Fruit fly (Drosophila melanogaster): ENCODE results near the gene mew.

mew gene

dm6 chrX:13251310-13251709 lies 7.0 kb downstream of the mew start:
- no peak for TF ChIP-seq CG6791 (GFP tag; IDR thresholded peaks at IDR 0.05; ENCODE audit: partially characterized antibody)
- TF ChIP-seq klu (GFP tag; IDR thresholded peaks at IDR 0.05), result 0 out of 2 replicates have a peak, but pooled peaks have one; percentile 45
- TF ChIP-seq CG15073 (GFP tag; optimal IDR thresholded peaks at IDR 0.05), result no peak
- peak; percentile 58 for TF ChIP-seq D19A (tag; optimal IDR thresholded peaks at IDR 0.05)
- no peak for TF ChIP-seq mirr (GFP tag; optimal IDR thresholded peaks at IDR 0.05)
- TF ChIP-seq CG18619 (GFP tag; optimal IDR thresholded peaks at IDR 0.05), result peak; percentile 45
- TF ChIP-seq ash1 (GFP tag; optimal IDR thresholded peaks at IDR 0.05), result no peak
- peak; percentile 83 for TF ChIP-seq slbo (GFP tag; IDR thresholded peaks at IDR 0.05)
- peak; percentile 50 for TF ChIP-seq gsb (GFP tag; IDR thresholded peaks at IDR 0.05)
- peak; percentile 71 for TF ChIP-seq dimm (GFP tag; IDR thresholded peaks at IDR 0.05)
- peak; percentile 95 for TF ChIP-seq Antp (GFP tag; optimal IDR thresholded peaks at IDR 0.05)
- no peak for TF ChIP-seq HmgD (GFP tag; optimal IDR thresholded peaks at IDR 0.05)
- TF ChIP-seq nmo (GFP tag; optimal IDR thresholded peaks at IDR 0.05), result peak; percentile 88
- no peak for TF ChIP-seq CG34376 (GFP tag; optimal IDR thresholded peaks at IDR 0.05)
- peak; percentile 93 for TF ChIP-seq sens (GFP tag)
- TF ChIP-seq fd96Cb (tag; optimal IDR thresholded peaks at IDR 0.05), result peak; percentile 76
- peak; percentile 8 for TF ChIP-seq Hand (GFP tag; optimal IDR thresholded peaks at IDR 0.05)
- peak; percentile 62 for TF ChIP-seq CG12659 (GFP tag; optimal IDR thresholded peaks at IDR 0.05)
- peak; percentile 98 for TF ChIP-seq Med (GFP tag)
- peak; percentile 37 for TF ChIP-seq Max (GFP tag; optimal IDR thresholded peaks at IDR 0.05)
- no peak for TF ChIP-seq CG10543 (GFP tag; optimal IDR thresholded peaks at IDR 0.05)
- peak; percentile 71 for TF ChIP-seq CG7786 (GFP tag; optimal IDR thresholded peaks at IDR 0.05)
- TF ChIP-seq Scr (GFP tag; IDR thresholded peaks at IDR 0.05; ENCODE audit: partially characterized antibody), result no peak
- no peak for TF ChIP-seq vnd (GFP tag; IDR thresholded peaks at IDR 0.05; ENCODE audit: partially characterized antibody)
- peak; percentile 85 for TF ChIP-seq CG6689 (GFP tag; IDR thresholded peaks at IDR 0.05)
- no peak for TF ChIP-seq CG10565 (GFP tag; optimal IDR thresholded peaks at IDR 0.05)
- TF ChIP-seq Sin3A (optimal IDR thresholded peaks at IDR 0.05), result no peak
- peak; percentile 72 for TF ChIP-seq jing (GFP tag; optimal IDR thresholded peaks at IDR 0.05)
- TF ChIP-seq CG8281 (tag; optimal IDR thresholded peaks at IDR 0.05), result peak; percentile 66
- TF ChIP-seq Ptx1 (GFP tag; IDR thresholded peaks at IDR 0.05), result peak; percentile 81
- peak; percentile 53; the same call in 1 of the 2 replicates for TF ChIP-seq MBD-R2 (GFP tag; IDR thresholded peaks at IDR 0.05)
- TF ChIP-seq CG3407 (GFP tag; optimal IDR thresholded peaks at IDR 0.05), result peak; percentile 58
- peak; percentile 33 for TF ChIP-seq CG6683 (GFP tag; optimal IDR thresholded peaks at IDR 0.05)
- peak; percentile 58 for TF ChIP-seq CG4854 (GFP tag; optimal IDR thresholded peaks at IDR 0.05)
- peak; percentile 24 for TF ChIP-seq run (tag; optimal IDR thresholded peaks at IDR 0.05)
- peak; percentile 80 for TF ChIP-seq HHEX (GFP tag; optimal IDR thresholded peaks at IDR 0.05)
- TF ChIP-seq CG17829 (tag; optimal IDR thresholded peaks at IDR 0.05), result peak; percentile 60
- TF ChIP-seq ftz-f1 (GFP tag; optimal IDR thresholded peaks at IDR 0.05), result no peak
- TF ChIP-seq CoRest (tag; optimal IDR thresholded peaks at IDR 0.05), result peak; percentile 66
- peak; percentile 71 for TF ChIP-seq CG10209 (GFP tag; optimal IDR thresholded peaks at IDR 0.05)
- TF ChIP-seq salm (tag; optimal IDR thresholded peaks at IDR 0.05), result peak; percentile 44
- peak; percentile 33 for TF ChIP-seq CG18011 (GFP tag; optimal IDR thresholded peaks at IDR 0.05)
- peak; percentile 23; the same call in 1 of the 2 replicates for TF ChIP-seq Taf1 (GFP tag; IDR thresholded peaks at IDR 0.05)
- peak; percentile 43 for TF ChIP-seq CG13296 (GFP tag; optimal IDR thresholded peaks at IDR 0.05)
- peak; percentile 69 for TF ChIP-seq btn (GFP tag; optimal IDR thresholded peaks at IDR 0.05)
- TF ChIP-seq nom (GFP tag; optimal IDR thresholded peaks at IDR 0.05), result peak; percentile 91
- peak; percentile 24 for TF ChIP-seq dmrt11E (tag; optimal IDR thresholded peaks at IDR 0.05)
- peak; percentile 89 for TF ChIP-seq jumu (GFP tag; optimal IDR thresholded peaks at IDR 0.05)
- peak; percentile 68 for TF ChIP-seq CG13424 (tag; optimal IDR thresholded peaks at IDR 0.05)
- peak; percentile 87 for TF ChIP-seq ind (GFP tag; optimal IDR thresholded peaks at IDR 0.05)
- peak; percentile 73 for TF ChIP-seq PHDP (tag; optimal IDR thresholded peaks at IDR 0.05)
